Worm (Caenorhabditis elegans): ENCODE data around the gene ddr-1.

ce11 chrX:5466149-5466548 is 5.1 kb downstream of the ddr-1 start:
- TF ChIP-seq dao-5 (tag; optimal IDR thresholded peaks at IDR 0.05) (no peak), him-1 (tag; optimal IDR thresholded peaks at IDR 0.05) (no peak)
